Worm (Caenorhabditis elegans) whole organism, L4 larva: ENCODE results near the gene D1005.10.

Experiments used
- D1046.2 ChIP-seq: fragments of 200-800 bp; sonication (Bioruptor generic); IDR thresholded peaks from 2 replicates; pipeline ENCODE4 v1.3.6; 2022; ENCODE audit warnings: missing genetic modification characterization, missing compliant biosample characterization
- F26F4.8 ChIP-seq: fragments of 200-800 bp; sonication (Bioruptor generic); conservative IDR thresholded peaks from 2 replicates; pipeline ENCODE4 v1.3.6; 2022; ENCODE audit warnings: missing genetic modification characterization, missing compliant biosample characterization
- F37D6.2 ChIP-seq: sonication (generic microtip); optimal IDR thresholded peaks from 2 replicates; lab custom pipeline; 2016; ENCODE audit warnings: mild to moderate bottlenecking, missing genetic modification characterization, missing compliant biosample characterization
- R02D3.7 ChIP-seq: fragments of 150-350 bp; sonication (generic microtip); optimal IDR thresholded peaks from 3 replicates; lab custom pipeline; 2014; ENCODE audit warnings: missing biosample characterization, missing genetic modification characterization
- Y105C5A.15 ChIP-seq: fragments of 200-800 bp; sonication (Bioruptor generic); IDR thresholded peaks from 2 replicates; pipeline ENCODE4 v1.3.6; 2022; ENCODE audit warnings: missing genetic modification characterization, missing compliant biosample characterization
- Y48G9A.11 ChIP-seq: fragments of 200-800 bp; sonication (Bioruptor generic); IDR thresholded peaks from 2 replicates; pipeline ENCODE4 v1.3.6; 2022; ENCODE audit warnings: missing genetic modification reagents, missing genetic modification characterization, missing compliant biosample characterization
- Y75B8A.6 ChIP-seq: fragments of 200-800 bp; sonication (Bioruptor generic); IDR thresholded peaks from 2 replicates; pipeline ENCODE4 v1.3.6; 2022; ENCODE audit warnings: missing genetic modification reagents, missing genetic modification characterization, missing compliant biosample characterization
- ZK546.5 ChIP-seq, 2 experiments: sonication (generic microtip); optimal IDR thresholded peaks; 2 replicates each; lab custom pipeline; 2017; ENCODE audit warnings: missing biosample characterization in 2 of 2, missing genetic modification characterization in 2 of 2
- aha-1 ChIP-seq: fragments of 150-350 bp; peaks from one replicate; lab custom pipeline; 2014; ENCODE audit warnings: missing biosample characterization, missing genetic modification characterization
- ama-1 ChIP-seq: fragments of 150-350 bp; optimal IDR thresholded peaks from 2 replicates; lab custom pipeline; 2014; ENCODE audit warnings: inconsistent platforms, mixed read lengths
- attf-4 ChIP-seq: sonication (generic microtip); optimal IDR thresholded peaks from 3 replicates; lab custom pipeline; 2017; ENCODE audit warnings: missing biosample characterization, missing genetic modification characterization
- ceh-32 ChIP-seq: sonication (generic microtip); optimal IDR thresholded peaks from 2 replicates; lab custom pipeline; 2016; ENCODE audit warnings: mild to moderate bottlenecking, missing genetic modification characterization, missing compliant biosample characterization; ENCODE audit not compliant: poor library complexity
- ceh-62 ChIP-seq: sonication (generic microtip); optimal IDR thresholded peaks from 2 replicates; lab custom pipeline; 2017; ENCODE audit warnings: missing biosample characterization, missing genetic modification characterization
- ceh-82 ChIP-seq: sonication (generic microtip); optimal IDR thresholded peaks from 2 replicates; lab custom pipeline; 2017; ENCODE audit warnings: missing biosample characterization, missing genetic modification characterization
- ctbp-1 ChIP-seq: fragments of 200-800 bp; sonication (Bioruptor generic); IDR thresholded peaks from 2 replicates; pipeline ENCODE4 v1.3.6; 2022; ENCODE audit warnings: missing genetic modification reagents, missing genetic modification characterization, missing compliant biosample characterization
- daf-16 ChIP-seq, 3 experiments: sonication (generic microtip); optimal IDR thresholded peaks; 2 replicates each; lab custom pipeline; 2016 to 2017; ENCODE audit warnings: missing genetic modification characterization in 3 of 3, missing genetic modification reagents in 3 of 3, mild to moderate bottlenecking in 2 of 3, missing compliant biosample characterization in 2 of 3, missing biosample characterization in 1 of 3, moderate library complexity in 1 of 3
- daf-19 ChIP-seq: fragments of 200-800 bp; sonication (Bioruptor generic); conservative IDR thresholded peaks from 2 replicates; pipeline ENCODE4 v1.3.6; 2022; ENCODE audit warnings: missing genetic modification characterization, missing compliant biosample characterization
- dmd-6 ChIP-seq: fragments of 200-800 bp; sonication (Bioruptor generic); IDR thresholded peaks from 2 replicates; pipeline ENCODE4 v1.3.6; 2022; ENCODE audit warnings: missing genetic modification reagents, missing genetic modification characterization, missing compliant biosample characterization
- dmd-9 ChIP-seq: fragments of 200-800 bp; sonication (Bioruptor generic); IDR thresholded peaks from 2 replicates; pipeline ENCODE4 v1.3.6; 2022; ENCODE audit warnings: missing genetic modification reagents, missing genetic modification characterization, missing compliant biosample characterization
- duxl-1 ChIP-seq: sonication (generic microtip); optimal IDR thresholded peaks from 2 replicates; lab custom pipeline; 2016; ENCODE audit warnings: mild to moderate bottlenecking, missing genetic modification characterization, moderate library complexity, missing compliant biosample characterization; ENCODE audit not compliant: poor library complexity
- dve-1 ChIP-seq: sonication (generic microtip); optimal IDR thresholded peaks from 2 replicates; lab custom pipeline; 2017; ENCODE audit warnings: antibody characterized with exemption, mild to moderate bottlenecking, missing genetic modification characterization, missing compliant biosample characterization; ENCODE audit not compliant: insufficient read depth
- egl-27 ChIP-seq: sonication (generic microtip); optimal IDR thresholded peaks from 3 replicates; lab custom pipeline; 2017; ENCODE audit warnings: missing biosample characterization, missing genetic modification reagents, missing genetic modification characterization
- fkh-10 ChIP-seq: fragments of 150-350 bp; optimal IDR thresholded peaks from 2 replicates; lab custom pipeline; 2014; ENCODE audit warnings: missing biosample characterization, missing genetic modification reagents, missing genetic modification characterization
- gei-8 ChIP-seq: fragments of 200-800 bp; sonication (Bioruptor generic); optimal IDR thresholded peaks from 2 replicates; lab custom pipeline; 2018; ENCODE audit warnings: mild to moderate bottlenecking, missing genetic modification characterization, missing compliant biosample characterization
- hif-1 ChIP-seq, 2 experiments: sonication (generic microtip); optimal IDR thresholded peaks; 2 replicates each; lab custom pipeline; 2016 to 2017; ENCODE audit warnings: missing compliant biosample characterization in 2 of 2, missing genetic modification characterization in 2 of 2, missing genetic modification reagents in 2 of 2, missing genotype in 2 of 2, mild to moderate bottlenecking in 1 of 2
- hlh-30 ChIP-seq: sonication (generic microtip); optimal IDR thresholded peaks from 2 replicates; lab custom pipeline; 2017; ENCODE audit warnings: antibody characterized with exemption, mild to moderate bottlenecking, missing genetic modification characterization, missing compliant biosample characterization; ENCODE audit not compliant: insufficient read depth
- jun-1 ChIP-seq: fragments of 150-350 bp; optimal IDR thresholded peaks from 2 replicates; lab custom pipeline; 2014; ENCODE audit warnings: missing biosample characterization, missing genetic modification reagents, missing genetic modification characterization
- lin-1 ChIP-seq: fragments of 200-800 bp; sonication (Bioruptor generic); IDR thresholded peaks from 2 replicates; pipeline ENCODE4 v1.3.6; 2022; ENCODE audit warnings: missing genetic modification reagents, missing genetic modification characterization, missing compliant biosample characterization
- lin-15B ChIP-seq: fragments of 150-350 bp; sonication (generic microtip); optimal IDR thresholded peaks from 3 replicates; lab custom pipeline; 2014; ENCODE audit warnings: missing biosample characterization, missing genetic modification characterization
- lin-29 ChIP-seq: fragments of 200-800 bp; sonication (Bioruptor generic); IDR thresholded peaks from 2 replicates; pipeline ENCODE4 v1.3.6; 2022; ENCODE audit warnings: missing genetic modification reagents, missing genetic modification characterization, missing compliant biosample characterization
- lir-3 ChIP-seq: sonication (generic microtip); optimal IDR thresholded peaks from 2 replicates; lab custom pipeline; 2016; ENCODE audit warnings: mild to moderate bottlenecking, missing genetic modification characterization, missing compliant biosample characterization
- lsy-2 ChIP-seq, 2 experiments: fragments of 150-350 bp in 1 of 2; sonication (generic microtip) in 1 of 2; optimal IDR thresholded peaks; 2 replicates each; lab custom pipeline; 2014 to 2017; ENCODE audit warnings: missing biosample characterization in 2 of 2, missing genetic modification characterization in 2 of 2
- madf-5 ChIP-seq, 2 experiments: fragments of 200-800 bp; sonication (Bioruptor generic); IDR thresholded peaks; 2 replicates each; pipeline ENCODE4 v1.3.6; 2022; ENCODE audit warnings: missing compliant biosample characterization in 2 of 2, missing genetic modification characterization in 2 of 2
- mes-2 ChIP-seq: sonication (generic microtip); optimal IDR thresholded peaks from 2 replicates; lab custom pipeline; 2016; ENCODE audit warnings: missing genotype, mild to moderate bottlenecking, missing genetic modification characterization, missing compliant biosample characterization; ENCODE audit not compliant: poor library complexity, severe bottlenecking
- mxl-2 ChIP-seq: fragments of 200-800 bp; sonication (Bioruptor generic); conservative IDR thresholded peaks from 2 replicates; pipeline ENCODE4 v1.3.6; 2022; ENCODE audit warnings: missing genetic modification reagents, missing genetic modification characterization, missing compliant biosample characterization
- mxl-3 ChIP-seq: fragments of 200-800 bp; sonication (Bioruptor generic); optimal IDR thresholded peaks from 2 replicates; lab custom pipeline; 2018; ENCODE audit warnings: mild to moderate bottlenecking, missing genetic modification characterization, missing compliant biosample characterization
- nhr-11 ChIP-seq: fragments of 150-350 bp; optimal IDR thresholded peaks from 2 replicates; lab custom pipeline; 2014; ENCODE audit warnings: missing biosample characterization, missing genetic modification characterization
- nhr-237 ChIP-seq: sonication (generic microtip); optimal IDR thresholded peaks from 2 replicates; lab custom pipeline; 2017; ENCODE audit warnings: missing biosample characterization, missing genetic modification characterization
- nhr-25 ChIP-seq: sonication (generic microtip); optimal IDR thresholded peaks from 2 replicates; lab custom pipeline; 2017; ENCODE audit warnings: missing genetic modification characterization, mild to moderate bottlenecking, missing compliant biosample characterization, antibody characterized with exemption, moderate library complexity, borderline replicate concordance; ENCODE audit not compliant: insufficient read depth
- nhr-48 ChIP-seq: sonication (generic microtip); optimal IDR thresholded peaks from 2 replicates; lab custom pipeline; 2016; ENCODE audit warnings: mild to moderate bottlenecking, missing genetic modification characterization, missing compliant biosample characterization
- php-3 ChIP-seq: fragments of 200-800 bp; sonication (Bioruptor generic); IDR thresholded peaks from 2 replicates; pipeline ENCODE4 v1.3.6; 2022; ENCODE audit warnings: missing genetic modification reagents, missing genetic modification characterization, missing compliant biosample characterization
- rbr-2 ChIP-seq: sonication (generic microtip); optimal IDR thresholded peaks from 2 replicates; lab custom pipeline; 2016; ENCODE audit warnings: missing genotype, missing genetic modification characterization, missing compliant biosample characterization
- set-16 ChIP-seq: fragments of 200-800 bp; sonication (Bioruptor generic); IDR thresholded peaks from 2 replicates; pipeline ENCODE4 v1.3.6; 2022; ENCODE audit warnings: missing genetic modification reagents, missing genetic modification characterization, missing compliant biosample characterization
- snpc-4 ChIP-seq: fragments of 150-350 bp; optimal IDR thresholded peaks from 2 replicates; lab custom pipeline; 2014; ENCODE audit warnings: missing biosample characterization, missing genetic modification characterization
- spr-3 ChIP-seq: fragments of 200-800 bp; sonication (Bioruptor generic); optimal IDR thresholded peaks from 2 replicates; lab custom pipeline; 2018; ENCODE audit warnings: mild to moderate bottlenecking, missing genetic modification characterization, missing compliant biosample characterization
- tag-97 ChIP-seq: fragments of 200-800 bp; sonication (Bioruptor generic); IDR thresholded peaks from 2 replicates; pipeline ENCODE4 v1.3.6; 2022; ENCODE audit warnings: missing genetic modification characterization, missing compliant biosample characterization
- unc-62 ChIP-seq, 3 experiments: fragments of 150-350 bp in 1 of 3; sonication (generic microtip); optimal IDR thresholded peaks in 2 of 3; peaks in 1 of 3; 1 replicate in 1 of 3; 2 replicates in 2 of 3; lab custom pipeline; 2014 to 2017; ENCODE audit warnings: missing biosample characterization in 3 of 3, missing genetic modification characterization in 3 of 3, missing genetic modification reagents in 3 of 3, missing genotype in 1 of 3
- vab-7 ChIP-seq: fragments of 200-800 bp; sonication (Bioruptor generic); IDR thresholded peaks from 2 replicates; pipeline ENCODE4 v1.3.6; 2022; ENCODE audit warnings: missing genetic modification reagents, missing genetic modification characterization, missing compliant biosample characterization
- zip-2 ChIP-seq: fragments of 150-350 bp; optimal IDR thresholded peaks from 2 replicates; lab custom pipeline; 2014; ENCODE audit warnings: missing biosample characterization, missing genetic modification characterization
- ztf-11 ChIP-seq: fragments of 150-350 bp; optimal IDR thresholded peaks from 2 replicates; lab custom pipeline; 2014; ENCODE audit warnings: missing biosample characterization, missing genetic modification characterization

Gene D1005.10

ce11 chrX:1524559-1524958 lies 38.6 kb upstream of the D1005.10 start:
- TF ChIP-seq lsy-2 (tag; optimal IDR thresholded peaks at IDR 0.05; lab: Kevin White, UChicago) (peak in 1 of 2 experiments; percentile 62), lin-29 (GFP tag; lab: Robert Waterston, UW) (no peak), set-16 (GFP tag; lab: Robert Waterston, UW) (peak; percentile 53), Y48G9A.11 (GFP tag; lab: Robert Waterston, UW) (no peak), dmd-6 (GFP tag; lab: Robert Waterston, UW) (0 out of 2 replicates have a peak, but pooled peaks have one; percentile 17), ceh-82 (tag; lab: Kevin White, UChicago) (no peak), zip-2 (tag; lab: Kevin White, UChicago) (no peak), nhr-237 (tag; lab: Kevin White, UChicago) (no peak), ZK546.5 (tag; optimal IDR thresholded peaks at IDR 0.05; lab: Kevin White, UChicago) (no peak), hif-1 (tag; optimal IDR thresholded peaks at IDR 0.05; lab: Kevin White, UChicago) (peak in 1 of 2 experiments; percentile 31), ceh-32 (tag; lab: Kevin White, UChicago) (no peak), nhr-25 (no peak), mxl-2 (GFP tag; lab: Robert Waterston, UW) (no peak), jun-1 (tag; lab: Kevin White, UChicago) (no peak), aha-1 (tag; lab: Kevin White, UChicago) (peak; percentile 81), spr-3 (no peak), daf-19 (GFP tag; lab: Robert Waterston, UW) (no peak), Y75B8A.6 (GFP tag; lab: Robert Waterston, UW) (no peak), unc-62 (GFP tag; optimal IDR thresholded peaks at IDR 0.05 in 1 of 2; lab: Kevin White, UChicago) (peak in 1 of 2 experiments; percentile 64), unc-62 (tag; optimal IDR thresholded peaks at IDR 0.05; lab: Kevin White, UChicago) (no peak), ctbp-1 (GFP tag; lab: Robert Waterston, UW) (no peak), R02D3.7 (tag; lab: Kevin White, UChicago) (no peak), madf-5 (GFP tag; IDR thresholded peaks at IDR 0.05; lab: Robert Waterston, UW) (no peak), snpc-4 (tag; lab: Kevin White, UChicago) (no peak), daf-16 (GFP tag; optimal IDR thresholded peaks at IDR 0.05; lab: Kevin White, UChicago) (no peak), daf-16 (tag; optimal IDR thresholded peaks at IDR 0.05; lab: Kevin White, UChicago) (peak; percentile 18), F37D6.2 (tag; lab: Kevin White, UChicago) (peak; percentile 7), dve-1 (tag; lab: Kevin White, UChicago) (peak; percentile 40), hlh-30 (peak; percentile 78), nhr-48 (no peak), Y105C5A.15 (GFP tag; lab: Robert Waterston, UW) (no peak), egl-27 (no peak), nhr-11 (tag; lab: Kevin White, UChicago) (no peak), tag-97 (no peak), php-3 (GFP tag; lab: Robert Waterston, UW) (no peak), dmd-9 (GFP tag; lab: Robert Waterston, UW) (no peak), ztf-11 (tag; lab: Kevin White, UChicago) (no peak), lir-3 (tag; lab: Kevin White, UChicago) (no peak), rbr-2 (tag; lab: Kevin White, UChicago) (peak; percentile 48), gei-8 (GFP tag; lab: Kevin White, UChicago) (no peak), D1046.2 (no peak), fkh-10 (peak; percentile 35), vab-7 (GFP tag; lab: Robert Waterston, UW) (no peak), mes-2 (tag; lab: Kevin White, UChicago) (peak; percentile 65), ceh-62 (tag; lab: Kevin White, UChicago) (no peak), lin-1 (GFP tag; lab: Robert Waterston, UW) (no peak), ama-1 (lab: Kevin White, UChicago) (no peak), mxl-3 (no peak), attf-4 (tag; lab: Kevin White, UChicago) (no peak), duxl-1 (tag; lab: Kevin White, UChicago) (no peak), lin-15B (no peak), F26F4.8 (GFP tag; lab: Robert Waterston, UW) (no peak)
